Worm (Caenorhabditis elegans): ENCODE measurements around the gene Y75B8A.39.
A peak's percentile ranks its signal among the peaks of the same experiment; 100 is the strongest.

- TF ChIP-seq cog-1 (tag; optimal IDR thresholded peaks at IDR 0.05) = no peak
- no peak for TF ChIP-seq med-1 (GFP tag; optimal IDR thresholded peaks at IDR 0.05; ENCODE audit: insufficient read depth)
- no peak for TF ChIP-seq klf-2 (GFP tag; conservative IDR thresholded peaks at IDR 0.05)
- TF ChIP-seq flt-1 (GFP tag; IDR thresholded peaks at IDR 0.05) = 0 out of 2 replicates have a peak, but pooled peaks have one; percentile 18
- TF ChIP-seq ztf-23 (GFP tag; IDR thresholded peaks at IDR 0.05) = 0 out of 2 replicates have a peak, but pooled peaks have one; percentile 57
Measured at ce11 chrIII:12273598-12274090, 39.3 kb upstream of the Y75B8A.39 start, which contains the start of the genes Y75B8A.24 and Y75B8A.25.

Measured in whole organism, midembryonic.